Worm (Caenorhabditis elegans) whole organism, young adult: ENCODE data around the gene ceh-76.

ENCODE experiments used
- B0035.1 ChIP-seq: sonication (generic microtip); optimal IDR thresholded peaks from 2 replicates; lab custom pipeline; 2016; ENCODE audit warnings: missing genetic modification characterization, mild to moderate bottlenecking, missing compliant biosample characterization, missing genotype, missing genetic modification reagents
- B0261.1 ChIP-seq: sonication (generic microtip); optimal IDR thresholded peaks from 2 replicates; lab custom pipeline; 2016; ENCODE audit warnings: mild to moderate bottlenecking, missing genetic modification characterization, moderate library complexity, missing compliant biosample characterization
- C17E4.6 ChIP-seq: fragments of 200-800 bp; sonication (Bioruptor generic); IDR thresholded peaks from 2 replicates; pipeline ENCODE4 v1.3.6; 2022; ENCODE audit warnings: missing genetic modification reagents, missing genetic modification characterization, missing compliant biosample characterization
- D2030.7 ChIP-seq: fragments of 200-800 bp; sonication (Bioruptor generic); IDR thresholded peaks from 2 replicates; pipeline ENCODE4 v1.3.6; 2022; ENCODE audit warnings: missing genetic modification reagents, missing genetic modification characterization, missing compliant biosample characterization
- F10E7.11 ChIP-seq: sonication (generic microtip); optimal IDR thresholded peaks from 2 replicates; lab custom pipeline; 2017; ENCODE audit warnings: mild to moderate bottlenecking, missing genetic modification characterization, moderate library complexity, missing compliant biosample characterization
- F22D6.2 ChIP-seq: sonication (generic microtip); optimal IDR thresholded peaks from 2 replicates; lab custom pipeline; 2016; ENCODE audit warnings: mild to moderate bottlenecking, missing genetic modification characterization, missing compliant biosample characterization
- F33H1.4 ChIP-seq: fragments of 200-800 bp; sonication (Bioruptor generic); IDR thresholded peaks from 2 replicates; pipeline ENCODE4 v1.3.6; 2022; ENCODE audit warnings: missing genetic modification reagents, missing genetic modification characterization, missing compliant biosample characterization
- F37B4.10 ChIP-seq: fragments of 200-800 bp; sonication (Bioruptor generic); IDR thresholded peaks from 2 replicates; pipeline ENCODE4 v1.3.6; 2022; ENCODE audit warnings: missing genetic modification characterization, missing compliant biosample characterization
- K12H6.12 ChIP-seq: fragments of 200-800 bp; sonication (Bioruptor generic); optimal IDR thresholded peaks from 2 replicates; lab custom pipeline; 2018; ENCODE audit warnings: mild to moderate bottlenecking, missing genetic modification characterization, missing compliant biosample characterization
- T26A5.8 ChIP-seq: sonication (generic microtip); optimal IDR thresholded peaks from 2 replicates; lab custom pipeline; 2016; ENCODE audit warnings: missing genetic modification characterization, missing compliant biosample characterization
- Y67H2A.10 ChIP-seq: fragments of 200-800 bp; sonication (Bioruptor generic); conservative IDR thresholded peaks from 2 replicates; pipeline ENCODE4 v1.3.6; 2022; ENCODE audit warnings: missing genetic modification reagents, missing genetic modification characterization, missing compliant biosample characterization
- Y79H2A.3 ChIP-seq: fragments of 200-800 bp; sonication (Bioruptor generic); conservative IDR thresholded peaks from 2 replicates; pipeline ENCODE4 v1.3.6; 2022; ENCODE audit warnings: missing genetic modification reagents, missing genetic modification characterization, missing compliant biosample characterization
- Y95B8A.8 ChIP-seq: fragments of 200-800 bp; sonication (Bioruptor generic); IDR thresholded peaks from 2 replicates; pipeline ENCODE4 v1.3.6; 2022; ENCODE audit warnings: missing genetic modification reagents, missing genetic modification characterization, missing compliant biosample characterization
- bed-1 ChIP-seq: fragments of 200-800 bp; sonication (Bioruptor generic); IDR thresholded peaks from 2 replicates; pipeline ENCODE4 v1.3.6; 2022; ENCODE audit warnings: missing genetic modification reagents, missing genetic modification characterization, missing compliant biosample characterization
- cebp-1 ChIP-seq, 2 experiments: fragments of 200-800 bp in 1 of 2; sonication (Bioruptor generic) in 1 of 2; sonication (generic microtip) in 1 of 2; IDR thresholded peaks in 1 of 2; optimal IDR thresholded peaks in 1 of 2; 2 replicates each; pipeline versions ENCODE4 v1.3.6 to Lab custom; 2017 to 2022; ENCODE audit warnings: missing compliant biosample characterization in 2 of 2, missing genetic modification characterization in 2 of 2, mild to moderate bottlenecking in 1 of 2, missing genetic modification reagents in 1 of 2, moderate library complexity in 1 of 2
- ceh-27 ChIP-seq: fragments of 200-800 bp; sonication (Bioruptor generic); optimal IDR thresholded peaks from 2 replicates; lab custom pipeline; 2018; ENCODE audit warnings: mild to moderate bottlenecking, missing genetic modification characterization, moderate library complexity, missing compliant biosample characterization
- ceh-40 ChIP-seq: fragments of 200-800 bp; sonication (Bioruptor generic); IDR thresholded peaks from 2 replicates; pipeline ENCODE4 v1.3.6; 2022; ENCODE audit warnings: missing genetic modification characterization, missing compliant biosample characterization
- ceh-58 ChIP-seq: fragments of 200-800 bp; sonication (Bioruptor generic); IDR thresholded peaks from 2 replicates; pipeline ENCODE4 v1.3.6; 2022; ENCODE audit warnings: missing genetic modification characterization, missing compliant biosample characterization
- die-1 ChIP-seq: sonication (generic microtip); optimal IDR thresholded peaks from 2 replicates; lab custom pipeline; 2016; ENCODE audit warnings: missing genotype, mild to moderate bottlenecking, missing genetic modification characterization, missing compliant biosample characterization
- dpff-1 ChIP-seq: sonication (generic microtip); optimal IDR thresholded peaks from 2 replicates; lab custom pipeline; 2017; ENCODE audit warnings: mild to moderate bottlenecking, missing genetic modification characterization, missing compliant biosample characterization
- egrh-3 ChIP-seq: fragments of 200-800 bp; sonication (Bioruptor generic); IDR thresholded peaks from 2 replicates; pipeline ENCODE4 v1.3.6; 2022; ENCODE audit warnings: missing genetic modification reagents, missing genetic modification characterization, missing compliant biosample characterization
- fkh-3 ChIP-seq: sonication (generic microtip); optimal IDR thresholded peaks from 2 replicates; lab custom pipeline; 2016; ENCODE audit warnings: mild to moderate bottlenecking, missing genetic modification characterization, missing compliant biosample characterization
- gei-17 ChIP-seq: fragments of 200-800 bp; sonication (Bioruptor generic); optimal IDR thresholded peaks from 2 replicates; lab custom pipeline; 2018; ENCODE audit warnings: mild to moderate bottlenecking, missing genetic modification characterization, missing compliant biosample characterization
- him-1 ChIP-seq: sonication (generic microtip); optimal IDR thresholded peaks from 2 replicates; lab custom pipeline; 2016; ENCODE audit warnings: missing genotype, missing genetic modification reagents, missing genetic modification characterization, missing compliant biosample characterization
- hlh-12 ChIP-seq: sonication (generic microtip); optimal IDR thresholded peaks from 2 replicates; lab custom pipeline; 2016; ENCODE audit warnings: missing genetic modification characterization, missing compliant biosample characterization
- let-526 ChIP-seq: fragments of 200-800 bp; sonication (Bioruptor generic); IDR thresholded peaks from 2 replicates; pipeline ENCODE4 v1.3.6; 2022; ENCODE audit warnings: missing genetic modification reagents, missing genetic modification characterization, missing compliant biosample characterization
- let-607 ChIP-seq, 2 experiments: fragments of 200-800 bp in 1 of 2; sonication (Bioruptor generic) in 1 of 2; sonication (generic microtip) in 1 of 2; optimal IDR thresholded peaks; 2 replicates each; lab custom pipeline; 2016 to 2018; ENCODE audit warnings: mild to moderate bottlenecking in 2 of 2, missing compliant biosample characterization in 2 of 2, missing genetic modification characterization in 2 of 2, moderate library complexity in 2 of 2, missing genotype in 1 of 2
- lin-40 ChIP-seq: sonication (generic microtip); optimal IDR thresholded peaks from 2 replicates; lab custom pipeline; 2016; ENCODE audit warnings: missing genetic modification characterization, mild to moderate bottlenecking, missing compliant biosample characterization, missing genotype, missing genetic modification reagents
- lsl-1 ChIP-seq: fragments of 200-800 bp; sonication (Bioruptor generic); optimal IDR thresholded peaks from 2 replicates; lab custom pipeline; 2018; ENCODE audit warnings: mild to moderate bottlenecking, missing genetic modification characterization, moderate library complexity, missing compliant biosample characterization
- lsy-27 ChIP-seq: sonication (generic microtip); optimal IDR thresholded peaks from 2 replicates; lab custom pipeline; 2017; ENCODE audit warnings: missing genetic modification characterization, mild to moderate bottlenecking, missing compliant biosample characterization, antibody characterized with exemption, missing genotype, borderline replicate concordance; ENCODE audit not compliant: insufficient read depth
- madf-10 ChIP-seq: sonication (generic microtip); optimal IDR thresholded peaks from 2 replicates; lab custom pipeline; 2016; ENCODE audit warnings: mild to moderate bottlenecking, missing genetic modification characterization, missing compliant biosample characterization
- madf-3 ChIP-seq: fragments of 200-800 bp; sonication (Bioruptor generic); IDR thresholded peaks from 2 replicates; pipeline ENCODE4 v1.3.6; 2022; ENCODE audit warnings: missing genetic modification reagents, missing genetic modification characterization, missing compliant biosample characterization
- madf-6 ChIP-seq: fragments of 200-800 bp; sonication (Bioruptor generic); IDR thresholded peaks from 2 replicates; pipeline ENCODE4 v1.3.6; 2022; ENCODE audit warnings: missing genetic modification reagents, missing genetic modification characterization, missing compliant biosample characterization
- mel-28 ChIP-seq: sonication (generic microtip); optimal IDR thresholded peaks from 2 replicates; lab custom pipeline; 2016; ENCODE audit warnings: borderline replicate concordance, mild to moderate bottlenecking, missing genetic modification characterization, missing compliant biosample characterization
- nfya-1 ChIP-seq: sonication (generic microtip); optimal IDR thresholded peaks from 2 replicates; lab custom pipeline; 2017; ENCODE audit warnings: antibody characterized with exemption, missing compliant biosample characterization, missing genetic modification characterization, borderline replicate concordance; ENCODE audit not compliant: insufficient read depth
- nhr-120 ChIP-seq: fragments of 200-800 bp; sonication (Bioruptor generic); IDR thresholded peaks from 2 replicates; pipeline ENCODE4 v1.3.6; 2022; ENCODE audit warnings: missing genetic modification characterization, missing compliant biosample characterization
- rcor-1 ChIP-seq: fragments of 200-800 bp; sonication (Bioruptor generic); IDR thresholded peaks from 2 replicates; pipeline ENCODE4 v1.3.6; 2022; ENCODE audit warnings: missing genetic modification reagents, missing genetic modification characterization, missing compliant biosample characterization
- repo-1 ChIP-seq: sonication (generic microtip); optimal IDR thresholded peaks from 2 replicates; lab custom pipeline; 2017; ENCODE audit warnings: mild to moderate bottlenecking, missing genetic modification characterization, missing compliant biosample characterization
- sea-2 ChIP-seq: fragments of 200-800 bp; sonication (Bioruptor generic); IDR thresholded peaks from 2 replicates; pipeline ENCODE4 v1.3.6; 2022; ENCODE audit warnings: missing genetic modification characterization, missing compliant biosample characterization
- snpc-1.3 ChIP-seq: sonication (generic microtip); optimal IDR thresholded peaks from 2 replicates; lab custom pipeline; 2017; ENCODE audit warnings: missing genetic modification characterization, mild to moderate bottlenecking, missing compliant biosample characterization, antibody characterized with exemption, moderate library complexity, missing genotype, missing genetic modification reagents; ENCODE audit not compliant: insufficient read depth
- snpc-3.4 ChIP-seq: sonication (generic microtip); optimal IDR thresholded peaks from 2 replicates; lab custom pipeline; 2017; ENCODE audit warnings: missing genetic modification characterization, mild to moderate bottlenecking, missing compliant biosample characterization, antibody characterized with exemption, moderate library complexity, missing genotype, missing genetic modification reagents
- snpc-4 ChIP-seq, 5 experiments: fragments of 150-350 bp in 1 of 5; sonication (generic microtip) in 4 of 5; optimal IDR thresholded peaks; 2 replicates each; lab custom pipeline; 2014 to 2018; ENCODE audit warnings: missing genetic modification characterization in 5 of 5, missing biosample characterization in 3 of 5, antibody characterized with exemption in 2 of 5, mild to moderate bottlenecking in 2 of 5, missing compliant biosample characterization in 2 of 5, missing genotype in 2 of 5, moderate library complexity in 2 of 5, missing genetic modification reagents in 1 of 5
- somi-1 ChIP-seq: fragments of 200-800 bp; sonication (Bioruptor generic); optimal IDR thresholded peaks from 2 replicates; lab custom pipeline; 2018; ENCODE audit warnings: mild to moderate bottlenecking, missing genetic modification characterization, missing compliant biosample characterization
- sptf-2 ChIP-seq: fragments of 200-800 bp; sonication (Bioruptor generic); optimal IDR thresholded peaks from 2 replicates; lab custom pipeline; 2018; ENCODE audit warnings: mild to moderate bottlenecking, missing genetic modification characterization, missing compliant biosample characterization
- tlf-1 ChIP-seq: fragments of 200-800 bp; sonication (Bioruptor generic); optimal IDR thresholded peaks from 2 replicates; lab custom pipeline; 2018; ENCODE audit warnings: mild to moderate bottlenecking, missing genetic modification characterization, missing compliant biosample characterization
- xnd-1 ChIP-seq: sonication (generic microtip); optimal IDR thresholded peaks from 2 replicates; lab custom pipeline; 2016; ENCODE audit warnings: missing genotype, missing genetic modification reagents, missing genetic modification characterization, missing compliant biosample characterization
- ztf-3 ChIP-seq: fragments of 200-800 bp; sonication (Bioruptor generic); optimal IDR thresholded peaks from 2 replicates; lab custom pipeline; 2018; ENCODE audit warnings: mild to moderate bottlenecking, missing genetic modification characterization, missing compliant biosample characterization

Gene ceh-76

DNA sequence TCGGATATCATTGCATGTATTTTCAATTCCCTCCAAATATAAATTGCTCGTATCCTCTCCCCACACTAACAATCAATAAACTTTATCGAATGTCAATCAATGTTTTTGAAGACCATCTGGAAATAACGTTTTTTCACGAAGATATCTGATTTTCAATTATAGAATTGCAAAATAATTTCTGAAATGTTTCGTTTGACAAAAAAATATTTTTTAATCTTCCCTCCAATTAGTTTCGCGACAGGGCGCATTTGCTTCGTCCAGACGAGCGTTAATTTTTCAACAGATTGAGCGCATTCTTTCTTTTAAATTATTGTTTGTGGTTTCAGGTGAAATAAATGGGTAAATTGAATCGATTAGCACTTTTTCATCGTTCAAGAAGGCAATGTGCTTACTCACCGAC is 36.7 kb upstream of the ceh-76 start, which contains the start of gene vars-1 (continued):
- TF ChIP-seq B0035.1 (no peak), sptf-2 (GFP tag; lab: Kevin White, UChicago) (no peak), let-607 (tag; optimal IDR thresholded peaks at IDR 0.05; lab: Kevin White, UChicago) (no peak), dpff-1 (tag; lab: Kevin White, UChicago) (no peak), lsl-1 (GFP tag; lab: Kevin White, UChicago) (peak; percentile 53), B0261.1 (tag; lab: Kevin White, UChicago) (no peak), snpc-3.4 (tag; lab: Kevin White, UChicago) (no peak), lin-40 (tag; lab: Kevin White, UChicago) (no peak), bed-1 (no peak), let-526 (GFP tag; lab: Robert Waterston, UW) (no peak), madf-10 (tag; lab: Kevin White, UChicago) (no peak), F22D6.2 (no peak), F10E7.11 (tag; lab: Kevin White, UChicago) (no peak), gei-17 (GFP tag; lab: Kevin White, UChicago) (no peak), sea-2 (GFP tag; lab: Robert Waterston, UW) (no peak), tlf-1 (peak; percentile 51), mel-28 (no peak), fkh-3 (no peak), Y67H2A.10 (GFP tag; lab: Robert Waterston, UW) (no peak), D2030.7 (GFP tag; lab: Robert Waterston, UW) (0 out of 2 replicates have a peak, but pooled peaks have one; percentile 28), egrh-3 (GFP tag; lab: Robert Waterston, UW) (no peak), C17E4.6 (GFP tag; lab: Robert Waterston, UW) (no peak), die-1 (tag; lab: Kevin White, UChicago) (no peak), F37B4.10 (GFP tag; lab: Robert Waterston, UW) (no peak), repo-1 (tag; lab: Kevin White, UChicago) (no peak), ceh-27 (GFP tag; lab: Kevin White, UChicago) (no peak), rcor-1 (no peak), ztf-3 (GFP tag; lab: Kevin White, UChicago) (no peak), K12H6.12 (no peak), somi-1 (GFP tag; lab: Kevin White, UChicago) (no peak), madf-6 (GFP tag; lab: Robert Waterston, UW) (peak; percentile 58), snpc-1.3 (no peak), him-1 (no peak), ceh-40 (GFP tag; lab: Robert Waterston, UW) (no peak), Y95B8A.8 (GFP tag; lab: Robert Waterston, UW) (0 out of 2 replicates have a peak, but pooled peaks have one; percentile 16), snpc-4 (GFP tag; optimal IDR thresholded peaks at IDR 0.05; lab: Kevin White, UChicago) (no peak), snpc-4 (tag; optimal IDR thresholded peaks at IDR 0.05; lab: Kevin White, UChicago) (peak in 2 of 4 experiments; percentile 11 to 50), F33H1.4 (peak; percentile 35; the same call in 1 of the 2 replicates), madf-3 (GFP tag; lab: Robert Waterston, UW) (0 out of 2 replicates have a peak, but pooled peaks have one; percentile 3), xnd-1 (peak; percentile 46), lsy-27 (tag; lab: Kevin White, UChicago) (no peak), ceh-58 (GFP tag; lab: Robert Waterston, UW) (no peak), nfya-1 (no peak), hlh-12 (tag; lab: Kevin White, UChicago) (no peak), Y79H2A.3 (GFP tag; lab: Robert Waterston, UW) (no peak), T26A5.8 (tag; lab: Kevin White, UChicago) (no peak), cebp-1 (GFP tag; IDR thresholded peaks at IDR 0.05; lab: Robert Waterston, UW) (no peak), cebp-1 (tag; optimal IDR thresholded peaks at IDR 0.05; lab: Kevin White, UChicago) (peak; percentile 42), nhr-120 (GFP tag; lab: Robert Waterston, UW) (no peak)
